Fruit fly (Drosophila melanogaster) whole organism, embryonic: Measurements from ENCODE around the gene CG14646.

ENCODE experiments used
- CG10565 ChIP-seq: fragments of 200-800 bp; sonication (Bioruptor generic); optimal IDR thresholded peaks from 3 replicates; lab custom pipeline; 2016; ENCODE audit warnings: missing biosample characterization, mild to moderate bottlenecking, missing genetic modification characterization
- CG11504 ChIP-seq: fragments of 200-800 bp; sonication (Bioruptor generic); optimal IDR thresholded peaks from 3 replicates; lab custom pipeline; 2019; ENCODE audit warnings: missing biosample characterization, mild to moderate bottlenecking, missing genetic modification characterization, moderate library complexity
- CG1233 ChIP-seq: fragments of 200-800 bp; sonication (Bioruptor generic); optimal IDR thresholded peaks from 4 replicates; lab custom pipeline; 2018; ENCODE audit warnings: missing biosample characterization, mild to moderate bottlenecking, missing genetic modification characterization
- CG12659 ChIP-seq: fragments of 200-800 bp; sonication (Bioruptor generic); optimal IDR thresholded peaks from 3 replicates; lab custom pipeline; 2017; ENCODE audit warnings: mild to moderate bottlenecking, missing biosample characterization, missing genetic modification reagents, missing genetic modification characterization
- CG13296 ChIP-seq: fragments of 200-800 bp; sonication (Bioruptor generic); optimal IDR thresholded peaks from 3 replicates; lab custom pipeline; 2018; ENCODE audit warnings: missing biosample characterization, mild to moderate bottlenecking, missing genetic modification characterization
- CG1603 ChIP-seq: fragments of 200-800 bp; sonication (Bioruptor generic); optimal IDR thresholded peaks from 2 replicates; lab custom pipeline; 2019; ENCODE audit warnings: missing biosample characterization, mild to moderate bottlenecking, missing genetic modification characterization, moderate library complexity
- CG2116 ChIP-seq: fragments of 200-800 bp; sonication (Bioruptor generic); optimal IDR thresholded peaks from 3 replicates; lab custom pipeline; 2018; ENCODE audit warnings: missing biosample characterization, mild to moderate bottlenecking, missing genetic modification characterization
- CG2129 ChIP-seq: fragments of 200-800 bp; sonication (Bioruptor generic); IDR thresholded peaks from 2 replicates; pipeline ENCODE4 v1.3.6; 2022; ENCODE audit warnings: missing biosample characterization, missing genetic modification characterization; ENCODE audit not compliant: partially characterized antibody
- CG2712 ChIP-seq: fragments of 200-800 bp; optimal IDR thresholded peaks from 3 replicates; lab custom pipeline; 2019; ENCODE audit warnings: missing biosample characterization, mild to moderate bottlenecking, missing genetic modification characterization, moderate library complexity
- CG31224 ChIP-seq: fragments of 200-800 bp; sonication (Bioruptor generic); IDR thresholded peaks from 2 replicates; pipeline ENCODE4 v1.3.6; 2022; ENCODE audit warnings: missing biosample characterization, missing genetic modification characterization
- CG31365 ChIP-seq: fragments of 200-800 bp; sonication (Bioruptor generic); optimal IDR thresholded peaks from 2 replicates; lab custom pipeline; 2018; ENCODE audit warnings: missing biosample characterization, mild to moderate bottlenecking, missing genetic modification characterization
- CG3847 ChIP-seq: fragments of 200-800 bp; sonication (Bioruptor generic); IDR thresholded peaks from 2 replicates; pipeline ENCODE4 v1.3.6; 2022; ENCODE audit warnings: missing biosample characterization, missing genetic modification characterization
- CG3995 ChIP-seq: fragments of 200-800 bp; sonication (Bioruptor generic); optimal IDR thresholded peaks from 3 replicates; lab custom pipeline; 2016; ENCODE audit warnings: missing biosample characterization, missing genetic modification characterization
- CG6254 ChIP-seq: fragments of 200-800 bp; sonication (Bioruptor generic); optimal IDR thresholded peaks from 3 replicates; lab custom pipeline; 2017; ENCODE audit warnings: mild to moderate bottlenecking, missing biosample characterization, missing genetic modification reagents, missing genetic modification characterization
- CG6813 ChIP-seq: fragments of 200-800 bp; sonication (Bioruptor generic); optimal IDR thresholded peaks from 2 replicates; lab custom pipeline; 2017; ENCODE audit warnings: missing biosample characterization, missing genetic modification characterization, mild to moderate bottlenecking, moderate library complexity, missing genetic modification reagents
- CG7745 ChIP-seq: fragments of 200-800 bp; sonication (Bioruptor generic); optimal IDR thresholded peaks from 2 replicates; lab custom pipeline; 2018; ENCODE audit warnings: missing biosample characterization, mild to moderate bottlenecking, missing genetic modification characterization, moderate library complexity
- CG8388 ChIP-seq: fragments of 200-800 bp; sonication (Bioruptor generic); optimal IDR thresholded peaks from 2 replicates; lab custom pipeline; 2019; ENCODE audit warnings: missing biosample characterization, mild to moderate bottlenecking, missing genetic modification characterization, moderate library complexity
- CG9797 ChIP-seq: fragments of 200-800 bp; sonication (Bioruptor generic); optimal IDR thresholded peaks from 3 replicates; lab custom pipeline; 2018; ENCODE audit warnings: missing biosample characterization, mild to moderate bottlenecking, missing genetic modification characterization
- CTCF ChIP-seq: fragments of 200-800 bp; sonication (Bioruptor generic); optimal IDR thresholded peaks from 2 replicates; lab custom pipeline; 2017; ENCODE audit warnings: missing biosample characterization, mild to moderate bottlenecking, missing genetic modification characterization, moderate library complexity
- Dll ChIP-seq: fragments of 200-800 bp; sonication (Bioruptor generic); IDR thresholded peaks from 4 replicates; pipeline ENCODE4 v1.3.6; 2022; ENCODE audit warnings: missing biosample characterization, missing genetic modification characterization; ENCODE audit not compliant: partially characterized antibody
- Dref ChIP-seq: fragments of 200-800 bp; sonication (Bioruptor generic); IDR thresholded peaks from 2 replicates; pipeline ENCODE4 v1.3.6; 2022; ENCODE audit warnings: missing biosample characterization, missing genetic modification characterization
- E2f2 ChIP-seq: fragments of 200-800 bp; sonication (Bioruptor generic); IDR thresholded peaks from 2 replicates; pipeline ENCODE4 v1.3.6; 2022; ENCODE audit warnings: missing biosample characterization, missing genetic modification characterization
- ERR ChIP-seq: fragments of 200-800 bp; sonication (Bioruptor generic); optimal IDR thresholded peaks from 2 replicates; lab custom pipeline; 2016; ENCODE audit warnings: missing biosample characterization, missing genetic modification characterization
- Elba2 ChIP-seq: fragments of 200-800 bp; sonication (Bioruptor generic); optimal IDR thresholded peaks from 3 replicates; lab custom pipeline; 2016; ENCODE audit warnings: missing biosample characterization, missing genetic modification characterization
- Ets97D ChIP-seq: fragments of 200-800 bp; sonication (Bioruptor generic); optimal IDR thresholded peaks from 3 replicates; lab custom pipeline; 2016; ENCODE audit warnings: missing biosample characterization, missing genetic modification characterization
- Fer1 ChIP-seq: fragments of 200-800 bp; sonication (Bioruptor generic); optimal IDR thresholded peaks from 2 replicates; lab custom pipeline; 2017; ENCODE audit warnings: missing biosample characterization, mild to moderate bottlenecking, missing genetic modification characterization
- Hr39 ChIP-seq: fragments of >200 bp; optimal IDR thresholded peaks from 2 replicates; lab custom pipeline; 2017
- Med ChIP-seq: fragments of 200-800 bp; sonication (Bioruptor generic); peaks from one replicate; lab custom pipeline; 2016; ENCODE audit warnings: missing biosample characterization, missing genetic modification characterization, mild to moderate bottlenecking, inconsistent platforms, moderate library complexity
- NFAT ChIP-seq: fragments of 200-800 bp; sonication (Bioruptor generic); IDR thresholded peaks from 2 replicates; pipeline ENCODE4 v1.3.6; 2022; ENCODE audit warnings: missing biosample characterization, missing genetic modification characterization
- Opbp ChIP-seq: fragments of 200-800 bp; sonication (Bioruptor generic); IDR thresholded peaks from 3 replicates; pipeline ENCODE4 v1.3.6; 2022; ENCODE audit warnings: missing biosample characterization, missing genetic modification characterization; ENCODE audit not compliant: partially characterized antibody
- Optix ChIP-seq: fragments of 200-800 bp; sonication (Bioruptor generic); IDR thresholded peaks from 3 replicates; pipeline ENCODE4 v1.3.6; 2022; ENCODE audit warnings: missing biosample characterization, missing genetic modification characterization
- Ravus ChIP-seq: fragments of 200-800 bp; sonication (Bioruptor generic); IDR thresholded peaks from 2 replicates; pipeline ENCODE4 v1.3.6; 2022; ENCODE audit warnings: missing biosample characterization, missing genetic modification characterization
- Sox100B ChIP-seq: fragments of 200-800 bp; sonication (Bioruptor generic); optimal IDR thresholded peaks from 3 replicates; lab custom pipeline; 2018; ENCODE audit warnings: missing biosample characterization, mild to moderate bottlenecking, missing genetic modification characterization
- YL-1 ChIP-seq: fragments of 200-800 bp; sonication (Bioruptor generic); optimal IDR thresholded peaks from 3 replicates; lab custom pipeline; 2017; ENCODE audit warnings: missing biosample characterization, mild to moderate bottlenecking, missing genetic modification characterization
- aop ChIP-seq: fragments of 200-800 bp; sonication (Bioruptor generic); IDR thresholded peaks from 2 replicates; pipeline ENCODE4 v1.3.6; 2022; ENCODE audit warnings: missing biosample characterization, missing genetic modification characterization
- bab2 ChIP-seq: fragments of 200-800 bp; sonication (Bioruptor generic); optimal IDR thresholded peaks from 2 replicates; lab custom pipeline; 2016; ENCODE audit warnings: missing biosample characterization, missing genetic modification characterization
- eyg ChIP-seq: fragments of 200-800 bp; sonication (Bioruptor generic); optimal IDR thresholded peaks from 3 replicates; lab custom pipeline; 2016; ENCODE audit warnings: missing biosample characterization, missing genetic modification characterization
- ftz-f1 ChIP-seq: fragments of 200-800 bp; sonication (Bioruptor generic); optimal IDR thresholded peaks from 2 replicates; lab custom pipeline; 2016; ENCODE audit warnings: missing biosample characterization, missing genetic modification characterization
- hb ChIP-seq: fragments of 200-800 bp; sonication (Bioruptor generic); IDR thresholded peaks from 3 replicates; pipeline ENCODE4 v1.3.6; 2022; ENCODE audit warnings: missing biosample characterization, missing genetic modification characterization; ENCODE audit not compliant: partially characterized antibody
- lmd ChIP-seq: fragments of 200-800 bp; sonication (Bioruptor generic); IDR thresholded peaks from 2 replicates; pipeline ENCODE4 v1.3.6; 2022; ENCODE audit warnings: missing biosample characterization, missing genetic modification characterization
- mam ChIP-seq: fragments of 200-800 bp; sonication (Bioruptor generic); optimal IDR thresholded peaks from 3 replicates; lab custom pipeline; 2016; ENCODE audit warnings: missing biosample characterization, missing genetic modification characterization
- nmo ChIP-seq: fragments of 200-800 bp; sonication (Bioruptor generic); optimal IDR thresholded peaks from 2 replicates; lab custom pipeline; 2018; ENCODE audit warnings: missing biosample characterization, mild to moderate bottlenecking, missing genetic modification characterization, moderate library complexity
- otp ChIP-seq: fragments of 200-800 bp; sonication (Bioruptor generic); IDR thresholded peaks from 3 replicates; pipeline ENCODE4, ENCODE4 v1.3.6; 2022; ENCODE audit warnings: missing biosample characterization, missing genetic modification characterization
- peb ChIP-seq: fragments of 200-800 bp; sonication (Bioruptor generic); IDR thresholded peaks from 2 replicates; pipeline ENCODE4 v1.3.6; 2022; ENCODE audit warnings: missing biosample characterization, missing genetic modification characterization
- pzg ChIP-seq: fragments of 200-800 bp; sonication (Bioruptor generic); optimal IDR thresholded peaks from 3 replicates; lab custom pipeline; 2018; ENCODE audit warnings: missing biosample characterization, mild to moderate bottlenecking, missing genetic modification characterization, moderate library complexity
- schlank ChIP-seq: fragments of 200-800 bp; sonication (Bioruptor generic); optimal IDR thresholded peaks from 2 replicates; lab custom pipeline; 2018; ENCODE audit warnings: missing biosample characterization, mild to moderate bottlenecking, missing genetic modification characterization
- sens ChIP-seq: fragments of 200-800 bp; sonication (Bioruptor generic); peaks from one replicate; lab custom pipeline; 2016; ENCODE audit warnings: missing biosample characterization, missing genetic modification characterization
- slbo ChIP-seq: fragments of 200-800 bp; sonication (Bioruptor generic); IDR thresholded peaks from 2 replicates; pipeline ENCODE4 v1.3.6; 2022; ENCODE audit warnings: missing biosample characterization, missing genetic modification characterization
- slp2 ChIP-seq: fragments of 200-800 bp; sonication (Bioruptor generic); optimal IDR thresholded peaks from 2 replicates; lab custom pipeline; 2016; ENCODE audit warnings: missing biosample characterization, missing genetic modification characterization
- sug ChIP-seq: fragments of 200-800 bp; optimal IDR thresholded peaks from 2 replicates; lab custom pipeline; 2019; ENCODE audit warnings: missing biosample characterization, mild to moderate bottlenecking, missing genetic modification characterization, moderate library complexity
- zen2 ChIP-seq: fragments of 200-800 bp; sonication (Bioruptor generic); IDR thresholded peaks from 3 replicates; pipeline ENCODE4 v1.3.6; 2022; ENCODE audit warnings: missing biosample characterization, missing genetic modification characterization; ENCODE audit not compliant: partially characterized antibody

Gene CG14646

DNA sequence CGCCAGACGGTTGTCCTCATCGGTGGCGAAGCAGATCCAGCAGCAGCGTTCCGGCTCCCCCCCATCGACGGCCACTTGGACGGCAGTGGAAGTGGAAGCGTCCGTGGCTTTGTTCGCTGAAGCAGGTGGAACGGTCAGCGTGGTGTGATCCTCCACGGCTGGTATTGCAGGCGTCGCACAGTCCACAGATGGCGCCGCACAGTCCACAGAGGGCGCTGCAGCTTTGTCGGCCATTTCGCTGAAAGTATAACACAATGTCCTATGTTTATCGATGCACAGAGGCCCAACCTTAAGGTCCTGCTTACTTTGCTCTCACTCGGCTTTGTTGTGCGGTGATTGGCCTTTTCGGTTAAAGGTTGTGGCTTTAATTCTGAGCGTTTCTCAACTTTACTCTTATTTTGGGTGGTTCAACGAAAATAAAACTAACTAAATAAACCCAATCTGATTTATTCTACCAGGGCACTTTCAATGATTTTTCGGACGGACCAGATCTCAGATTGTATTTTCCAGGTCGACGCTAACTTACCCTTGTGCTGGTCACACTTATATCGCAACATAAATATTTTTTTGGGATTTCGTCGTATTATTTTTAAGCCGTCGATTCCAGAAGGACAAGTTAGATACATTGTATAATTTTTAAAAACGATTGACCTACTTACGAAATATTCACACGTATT lies 7.4 kb downstream of the CG14646 start, which contains the start of gene CG9855 (continued):
- TF ChIP-seq eyg (no peak), CG12659 (GFP tag; lab: Kevin White, UChicago) (peak; percentile 68), Ets97D (GFP tag; lab: Kevin White, UChicago) (peak; percentile 45), CG2129 (no peak), CG2712 (peak; percentile 32), CG2116 (GFP tag; lab: Kevin White, UChicago) (peak; percentile 40), Fer1 (GFP tag; lab: Kevin White, UChicago) (peak; percentile 8), CG10565 (GFP tag; lab: Kevin White, UChicago) (no peak), NFAT (GFP tag; lab: Robert Waterston, UW) (no peak), CTCF (peak; percentile 91), slp2 (GFP tag; lab: Kevin White, UChicago) (no peak), nmo (peak; percentile 39), CG8388 (GFP tag; lab: Kevin White, UChicago) (no peak), aop (no peak), pzg (GFP tag; lab: Kevin White, UChicago) (peak; percentile 79), sug (tag; lab: Kevin White, UChicago) (peak; percentile 15), Opbp (GFP tag; lab: Robert Waterston, UW) (0 out of 3 replicates have a peak, but pooled peaks have one; percentile 13), Optix (GFP tag; lab: Robert Waterston, UW) (no peak), lmd (no peak), Dref (GFP tag; lab: Robert Waterston, UW) (peak; percentile 41; the same call in 1 of the 2 replicates), E2f2 (peak; percentile 50), YL-1 (GFP tag; lab: Kevin White, UChicago) (peak; percentile 79), mam (GFP tag; lab: Kevin White, UChicago) (no peak), Elba2 (peak; percentile 24), CG3995 (peak; percentile 85), Hr39 (no peak), Sox100B (GFP tag; lab: Kevin White, UChicago) (no peak), Ravus (GFP tag; lab: Robert Waterston, UW) (no peak), CG31224 (no peak), Med (peak; percentile 61), Dll (0 out of 4 replicates have a peak, but pooled peaks have one; percentile 41), CG31365 (tag; lab: Kevin White, UChicago) (no peak), CG1603 (tag; lab: Kevin White, UChicago) (peak; percentile 63), CG11504 (peak; percentile 2), zen2 (GFP tag; lab: Robert Waterston, UW) (no peak), peb (GFP tag; lab: Robert Waterston, UW) (no peak), otp (GFP tag; lab: Robert Waterston, UW) (no peak), CG9797 (GFP tag; lab: Kevin White, UChicago) (peak; percentile 86), CG6254 (no peak), ERR (no peak), CG7745 (no peak), CG6813 (GFP tag; lab: Kevin White, UChicago) (no peak), slbo (GFP tag; lab: Robert Waterston, UW) (no peak), schlank (no peak), ftz-f1 (GFP tag; lab: Kevin White, UChicago) (peak; percentile 59), CG1233 (no peak), bab2 (GFP tag; lab: Kevin White, UChicago) (no peak), hb (no peak), CG3847 (GFP tag; lab: Robert Waterston, UW) (peak; percentile 16; the same call in 1 of the 2 replicates), sens (GFP tag; lab: Kevin White, UChicago) (peak; percentile 48), CG13296 (GFP tag; lab: Kevin White, UChicago) (no peak)
